Fruit fly (Drosophila melanogaster): Measurements from ENCODE around the gene MME1.

MME1 gene

dm6 chr2L:7043039-7043905 is 15.9 kb downstream of the MME1 start:
- TF ChIP-seq CG2712 (tag; optimal IDR thresholded peaks at IDR 0.05): no peak
- no peak for TF ChIP-seq Ets97D (GFP tag; optimal IDR thresholded peaks at IDR 0.05)
- TF ChIP-seq bcd (GFP tag; optimal IDR thresholded peaks at IDR 0.05): no peak
- no peak for TF ChIP-seq Jarid2 (GFP tag; optimal IDR thresholded peaks at IDR 0.05)
- no peak for TF ChIP-seq Atf3 (GFP tag; optimal IDR thresholded peaks at IDR 0.05)
- TF ChIP-seq CG2875 (GFP tag; optimal IDR thresholded peaks at IDR 0.05): peak; percentile 76
- TF ChIP-seq Vsx1 (GFP tag; optimal IDR thresholded peaks at IDR 0.05): peak; percentile 71
- TF ChIP-seq CG4820 (GFP tag; optimal IDR thresholded peaks at IDR 0.05): no peak
- peak; percentile 6 for TF ChIP-seq CG17829 (tag; optimal IDR thresholded peaks at IDR 0.05)
- no peak for TF ChIP-seq CG3847 (GFP tag; IDR thresholded peaks at IDR 0.05)
- TF ChIP-seq dati (GFP tag; IDR thresholded peaks at IDR 0.05): no peak
- no peak for TF ChIP-seq cas (GFP tag; IDR thresholded peaks at IDR 0.05)
- TF ChIP-seq zf30C (GFP tag; optimal IDR thresholded peaks at IDR 0.05): no peak
- TF ChIP-seq CG17912 (GFP tag; optimal IDR thresholded peaks at IDR 0.05): peak; percentile 66
- 0 out of 3 replicates have a peak, but pooled peaks have one; percentile 38 for TF ChIP-seq CG17361 (GFP tag; IDR thresholded peaks at IDR 0.05)
- peak; percentile 85; the same call in 2 of the 4 replicates for TF ChIP-seq chinmo (GFP tag; IDR thresholded peaks at IDR 0.05; ENCODE audit: partially characterized antibody)
- TF ChIP-seq Bdp1 (GFP tag; optimal IDR thresholded peaks at IDR 0.05): peak; percentile 30
- no peak for TF ChIP-seq Spps (tag; optimal IDR thresholded peaks at IDR 0.05)
- TF ChIP-seq Awh (GFP tag; IDR thresholded peaks at IDR 0.05): peak; percentile 18; the same call in 1 of the 2 replicates
- TF ChIP-seq Hmx (GFP tag; optimal IDR thresholded peaks at IDR 0.05): no peak
- TF ChIP-seq tgo (GFP tag; IDR thresholded peaks at IDR 0.05): no peak
- TF ChIP-seq CG6791 (GFP tag; IDR thresholded peaks at IDR 0.05; ENCODE audit: partially characterized antibody): no peak
- peak; percentile 7 to 94 for TF ChIP-seq Pdp1 (GFP tag; optimal IDR thresholded peaks at IDR 0.05)
- TF ChIP-seq chm (GFP tag; IDR thresholded peaks at IDR 0.05): peak; percentile 71; the same call in 1 of the 2 replicates
- TF ChIP-seq CG32532 (GFP tag; IDR thresholded peaks at IDR 0.05): no peak
- no peak for TF ChIP-seq Ada2b (GFP tag; IDR thresholded peaks at IDR 0.05)
- TF ChIP-seq az2 (GFP tag; optimal IDR thresholded peaks at IDR 0.05): no peak
- peak; percentile 54 for TF ChIP-seq CG8089 (GFP tag; optimal IDR thresholded peaks at IDR 0.05)
- no peak for TF ChIP-seq bbx (GFP tag; IDR thresholded peaks at IDR 0.05; ENCODE audit: partially characterized antibody)
- no peak for TF ChIP-seq vvl (GFP tag; IDR thresholded peaks at IDR 0.05)
- TF ChIP-seq cato (GFP tag; optimal IDR thresholded peaks at IDR 0.05; ENCODE audit: borderline replicate concordance): no peak
- TF ChIP-seq Opbp (GFP tag; IDR thresholded peaks at IDR 0.05; ENCODE audit: partially characterized antibody): no peak
- peak; percentile 44 for TF ChIP-seq CG1603 (tag; optimal IDR thresholded peaks at IDR 0.05)
- TF ChIP-seq CG1024 (GFP tag; IDR thresholded peaks at IDR 0.05): peak; percentile 36; the same call in 1 of the 2 replicates
- TF ChIP-seq B-H1 (GFP tag; IDR thresholded peaks at IDR 0.05): peak; percentile 9; the same call in 1 of the 3 replicates
- 0 out of 2 replicates have a peak, but pooled peaks have one; percentile 39 for TF ChIP-seq ara (GFP tag; IDR thresholded peaks at IDR 0.05)
- no peak for TF ChIP-seq Dref (GFP tag; IDR thresholded peaks at IDR 0.05)
- TF ChIP-seq NC2α (GFP tag; optimal IDR thresholded peaks at IDR 0.05): peak; percentile 32
- TF ChIP-seq jing (GFP tag; optimal IDR thresholded peaks at IDR 0.05): no peak
- peak; percentile 20 for TF ChIP-seq pros (GFP tag; optimal IDR thresholded peaks at IDR 0.05)
- TF ChIP-seq Sin3A (optimal IDR thresholded peaks at IDR 0.05): no peak
- TF ChIP-seq CG14441 (GFP tag; IDR thresholded peaks at IDR 0.05): no peak
- TF ChIP-seq NFAT (GFP tag; IDR thresholded peaks at IDR 0.05): 0 out of 2 replicates have a peak, but pooled peaks have one; percentile 24
- TF ChIP-seq sr (GFP tag; IDR thresholded peaks at IDR 0.05): peak; percentile 46; the same call in 1 of the 3 replicates
- peak; percentile 28; the same call in 1 of the 3 replicates for TF ChIP-seq CG11093 (GFP tag; IDR thresholded peaks at IDR 0.05)
- TF ChIP-seq CG18476 (GFP tag; optimal IDR thresholded peaks at IDR 0.05): peak; percentile 7
- no peak for TF ChIP-seq psq (GFP tag; optimal IDR thresholded peaks at IDR 0.05)
- peak; percentile 11 for TF ChIP-seq CG17385 (GFP tag; optimal IDR thresholded peaks at IDR 0.05)
- TF ChIP-seq NC2β (GFP tag; optimal IDR thresholded peaks at IDR 0.05): peak; percentile 33
